Worm (Caenorhabditis elegans): ENCODE data around the gene Y105C5B.5.

The Y105C5B.5 gene

ce11 chrIV:15901123-15901522 lies at the start of gene Y105C5B.5:
Gene Y105C5B.5 (minus strand): TSS chrIV:15901225.
- TF ChIP-seq atf-7 (tag; optimal IDR thresholded peaks at IDR 0.05), result no peak
- no peak for TF ChIP-seq K11D2.4 (GFP tag; IDR thresholded peaks at IDR 0.05)
- TF ChIP-seq Y53G8AR.9 (GFP tag; conservative IDR thresholded peaks at IDR 0.05), result no peak
- TF ChIP-seq snpc-4 (GFP tag; optimal IDR thresholded peaks at IDR 0.05), result no peak
- TF ChIP-seq snpc-4 (tag; optimal IDR thresholded peaks at IDR 0.05), result peak in 2 of 4 experiments; percentile 1 to 2
- TF ChIP-seq lin-40 (tag; optimal IDR thresholded peaks at IDR 0.05), result peak; percentile 46
- TF ChIP-seq tbp1 (GFP tag; optimal IDR thresholded peaks at IDR 0.05), result peak; percentile 12
- TF ChIP-seq rpc-1 (optimal IDR thresholded peaks at IDR 0.05), result no peak
- no peak for TF ChIP-seq rpc-1 (tag; optimal IDR thresholded peaks at IDR 0.05)
- TF ChIP-seq sptf-2 (GFP tag; optimal IDR thresholded peaks at IDR 0.05), result no peak

DNA sequence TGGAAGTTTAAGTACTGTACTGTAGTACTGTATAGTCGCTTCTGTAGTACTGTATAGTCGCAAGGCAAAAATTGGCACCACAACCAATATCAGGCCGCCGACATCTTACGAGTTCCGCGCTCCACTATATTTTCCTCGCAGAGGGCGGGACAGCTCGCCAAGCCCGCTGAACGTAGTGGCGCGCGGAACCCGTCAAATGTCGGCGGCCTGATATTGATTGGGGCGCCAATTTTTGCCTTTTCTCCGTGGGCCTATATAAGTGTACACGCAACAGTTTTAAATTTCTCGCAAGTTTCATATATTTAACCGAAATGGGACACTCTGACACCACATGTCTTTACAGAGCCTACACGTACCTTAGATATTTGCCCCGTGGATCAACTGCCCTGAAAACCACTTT lies 49.0 kb upstream of the Y105C5B.5 start:
- TF ChIP-seq ceh-58 (GFP tag; IDR thresholded peaks at IDR 0.05) (no peak), akir-1 (GFP tag; optimal IDR thresholded peaks at IDR 0.05) (no peak), hlh-12 (tag; optimal IDR thresholded peaks at IDR 0.05) (no peak), ccch-3 (GFP tag; optimal IDR thresholded peaks at IDR 0.05) (no peak), hrde-1 (tag; optimal IDR thresholded peaks at IDR 0.05; ENCODE audit: borderline replicate concordance) (no peak), lir-1 (GFP tag; conservative IDR thresholded peaks at IDR 0.05) (no peak), ceh-91 (GFP tag; IDR thresholded peaks at IDR 0.05) (no peak), ama-1 (optimal IDR thresholded peaks at IDR 0.05) (no peak), ama-1 (GFP tag; optimal IDR thresholded peaks at IDR 0.05) (no peak), madf-10 (tag; optimal IDR thresholded peaks at IDR 0.05) (no peak), nhr-179 (tag; optimal IDR thresholded peaks at IDR 0.05) (no peak), ztf-22 (GFP tag; optimal IDR thresholded peaks at IDR 0.05) (no peak), nhr-80 (tag; optimal IDR thresholded peaks at IDR 0.05) (no peak), rpc-1 (optimal IDR thresholded peaks at IDR 0.05) (no peak), rpc-1 (tag; optimal IDR thresholded peaks at IDR 0.05) (no peak), efl-1 (GFP tag; optimal IDR thresholded peaks at IDR 0.05) (no peak), gei-17 (GFP tag; optimal IDR thresholded peaks at IDR 0.05) (no peak), F33H1.4 (GFP tag; IDR thresholded peaks at IDR 0.05) (no peak), snpc-3.4 (tag; optimal IDR thresholded peaks at IDR 0.05) (peak; percentile 21), nfya-1 (tag; optimal IDR thresholded peaks at IDR 0.05; ENCODE audit: borderline replicate concordance, insufficient read depth) (no peak), B0035.1 (tag; optimal IDR thresholded peaks at IDR 0.05) (no peak), Y95B8A.8 (GFP tag; IDR thresholded peaks at IDR 0.05) (no peak), nhr-120 (GFP tag; IDR thresholded peaks at IDR 0.05) (no peak), ceh-100 (GFP tag; IDR thresholded peaks at IDR 0.05) (no peak), madf-6 (GFP tag; IDR thresholded peaks at IDR 0.05) (peak; percentile 21; the same call in 1 of the 2 replicates), let-526 (GFP tag; IDR thresholded peaks at IDR 0.05) (no peak), F10E7.11 (tag; optimal IDR thresholded peaks at IDR 0.05) (no peak), sea-2 (GFP tag; IDR thresholded peaks at IDR 0.05) (no peak), mes-4 (tag; optimal IDR thresholded peaks at IDR 0.05) (no peak), madf-8 (GFP tag; conservative IDR thresholded peaks at IDR 0.05) (no peak), nhr-27 (tag; optimal IDR thresholded peaks at IDR 0.05) (no peak), rcor-1 (GFP tag; IDR thresholded peaks at IDR 0.05) (peak; percentile 45; the same call in 1 of the 2 replicates), ets-4 (GFP tag; optimal IDR thresholded peaks at IDR 0.05) (no peak), unc-130 (GFP tag; optimal IDR thresholded peaks at IDR 0.05) (no peak), snpc-4 (GFP tag; optimal IDR thresholded peaks at IDR 0.05) (peak; percentile 81), snpc-4 (tag; optimal IDR thresholded peaks at IDR 0.05) (peak; percentile 63 to 97 (median 83)), zfh-2 (GFP tag; conservative IDR thresholded peaks at IDR 0.05) (peak; percentile 45; the same call in 1 of the 2 replicates), nhr-90 (tag; optimal IDR thresholded peaks at IDR 0.05) (no peak), bed-2 (GFP tag; IDR thresholded peaks at IDR 0.05) (no peak), ztf-3 (GFP tag; optimal IDR thresholded peaks at IDR 0.05) (no peak), ZK185.1 (tag; optimal IDR thresholded peaks at IDR 0.05; ENCODE audit: poor library complexity, severe bottlenecking) (no peak), fkh-3 (tag; optimal IDR thresholded peaks at IDR 0.05) (no peak)

Measured in whole organism, young adult.